Fruit fly (Drosophila melanogaster) whole organism, embryonic: Measurements from ENCODE around the gene Tnks.

Experiments used
- Abd-B ChIP-seq: fragments of 200-800 bp; sonication (Bioruptor generic); optimal IDR thresholded peaks from 2 replicates; lab custom pipeline; 2018; ENCODE audit warnings: missing biosample characterization, mild to moderate bottlenecking, missing genetic modification characterization, moderate library complexity
- Awh ChIP-seq: fragments of 200-800 bp; sonication (Bioruptor generic); IDR thresholded peaks from 2 replicates; pipeline ENCODE4, ENCODE4 v1.3.6; 2022; ENCODE audit warnings: missing biosample characterization, missing genetic modification characterization
- B-H1 ChIP-seq: fragments of 200-800 bp; sonication (Bioruptor generic); IDR thresholded peaks from 3 replicates; pipeline ENCODE4 v1.3.6; 2022; ENCODE audit warnings: missing biosample characterization, missing genetic modification characterization
- Bgb ChIP-seq: fragments of 200-800 bp; sonication (Bioruptor generic); IDR thresholded peaks from 2 replicates; pipeline ENCODE4 v1.3.6; 2022; ENCODE audit warnings: missing biosample characterization, missing genetic modification characterization; ENCODE audit not compliant: partially characterized antibody
- CG10267 ChIP-seq: fragments of 200-800 bp; sonication (Bioruptor generic); optimal IDR thresholded peaks from 2 replicates; lab custom pipeline; 2018; ENCODE audit warnings: missing biosample characterization, mild to moderate bottlenecking, missing genetic modification characterization, moderate library complexity
- CG12391 ChIP-seq: fragments of 200-800 bp; sonication (Bioruptor generic); optimal IDR thresholded peaks from 3 replicates; lab custom pipeline; 2018; ENCODE audit warnings: missing biosample characterization, mild to moderate bottlenecking, missing genetic modification characterization, moderate library complexity
- CG12659 ChIP-seq: fragments of 200-800 bp; sonication (Bioruptor generic); optimal IDR thresholded peaks from 3 replicates; lab custom pipeline; 2017; ENCODE audit warnings: mild to moderate bottlenecking, missing biosample characterization, missing genetic modification reagents, missing genetic modification characterization
- CG12769 ChIP-seq: fragments of 200-800 bp; sonication (Bioruptor generic); optimal IDR thresholded peaks from 2 replicates; lab custom pipeline; 2019; ENCODE audit warnings: missing biosample characterization, mild to moderate bottlenecking, missing genetic modification characterization, moderate library complexity
- CG14050 ChIP-seq: fragments of 200-800 bp; sonication (Bioruptor generic); IDR thresholded peaks from 3 replicates; pipeline ENCODE4 v1.3.6; 2022; ENCODE audit warnings: missing biosample characterization, missing genetic modification characterization
- CG16863 ChIP-seq: fragments of 200-800 bp; sonication (Bioruptor generic); optimal IDR thresholded peaks from 3 replicates; lab custom pipeline; 2016; ENCODE audit warnings: missing biosample characterization, missing genetic modification characterization
- CG17568 ChIP-seq: fragments of 200-800 bp; sonication (Bioruptor generic); optimal IDR thresholded peaks from 2 replicates; lab custom pipeline; 2018; ENCODE audit warnings: missing biosample characterization, mild to moderate bottlenecking, missing genetic modification characterization, moderate library complexity
- CG18011 ChIP-seq: fragments of 200-800 bp; sonication (Bioruptor generic); optimal IDR thresholded peaks from 2 replicates; lab custom pipeline; 2017; ENCODE audit warnings: missing biosample characterization, missing genetic modification characterization, mild to moderate bottlenecking, moderate library complexity, missing genotype
- CG2120 ChIP-seq: fragments of 200-800 bp; sonication (Bioruptor generic); optimal IDR thresholded peaks from 3 replicates; lab custom pipeline; 2016; ENCODE audit warnings: missing biosample characterization, missing genetic modification characterization
- CG3838 ChIP-seq: fragments of 200-800 bp; sonication (Bioruptor generic); optimal IDR thresholded peaks from 3 replicates; lab custom pipeline; 2016; ENCODE audit warnings: missing biosample characterization, missing genetic modification characterization
- CG42726 ChIP-seq: fragments of 200-800 bp; sonication (Bioruptor generic); IDR thresholded peaks from 2 replicates; pipeline ENCODE4 v1.3.6; 2022; ENCODE audit warnings: missing biosample characterization, missing genetic modification characterization; ENCODE audit not compliant: partially characterized antibody
- CG4360 ChIP-seq: fragments of 200-800 bp; sonication (Bioruptor generic); IDR thresholded peaks from 2 replicates; pipeline ENCODE4 v1.3.6; 2022; ENCODE audit warnings: missing biosample characterization, missing genetic modification characterization
- CG4854 ChIP-seq: fragments of 200-800 bp; sonication (Bioruptor generic); optimal IDR thresholded peaks from 2 replicates; lab custom pipeline; 2016; ENCODE audit warnings: missing biosample characterization, missing genetic modification characterization, inconsistent platforms
- D ChIP-seq, 2 experiments: fragments of 200-800 bp in 1 of 2; fragments of >200 bp in 1 of 2; sonication (Bioruptor generic) in 1 of 2; optimal IDR thresholded peaks; 2 replicates in 1 of 2; 3 replicates in 1 of 2; lab custom pipeline; 2017; ENCODE audit warnings: mild to moderate bottlenecking in 1 of 2, missing biosample characterization in 1 of 2, missing genetic modification characterization in 1 of 2, missing genetic modification reagents in 1 of 2
- Dll ChIP-seq: fragments of 200-800 bp; sonication (Bioruptor generic); IDR thresholded peaks from 4 replicates; pipeline ENCODE4 v1.3.6; 2022; ENCODE audit warnings: missing biosample characterization, missing genetic modification characterization; ENCODE audit not compliant: partially characterized antibody
- Doc2 ChIP-seq: fragments of 200-800 bp; sonication (Bioruptor generic); IDR thresholded peaks from 2 replicates; pipeline ENCODE4 v1.3.6; 2022; ENCODE audit warnings: missing biosample characterization, missing genetic modification characterization
- Dp ChIP-seq: fragments of 200-800 bp; sonication (Bioruptor generic); optimal IDR thresholded peaks from 2 replicates; lab custom pipeline; 2018; ENCODE audit warnings: missing biosample characterization, mild to moderate bottlenecking, missing genetic modification characterization, moderate library complexity
- E2f2 ChIP-seq: fragments of 200-800 bp; sonication (Bioruptor generic); IDR thresholded peaks from 2 replicates; pipeline ENCODE4 v1.3.6; 2022; ENCODE audit warnings: missing biosample characterization, missing genetic modification characterization
- HLH4C ChIP-seq: fragments of 200-800 bp; sonication (Bioruptor generic); IDR thresholded peaks from 3 replicates; pipeline ENCODE4 v1.3.6; 2022; ENCODE audit warnings: missing biosample characterization, missing genetic modification characterization; ENCODE audit not compliant: partially characterized antibody
- HLH54F ChIP-seq: fragments of 200-800 bp; sonication (Bioruptor generic); optimal IDR thresholded peaks from 3 replicates; lab custom pipeline; 2016; ENCODE audit warnings: missing biosample characterization, missing genetic modification characterization
- MBD-R2 ChIP-seq: fragments of 200-800 bp; sonication (Bioruptor generic); IDR thresholded peaks from 2 replicates; pipeline ENCODE4 v1.3.6; 2022; ENCODE audit warnings: missing biosample characterization, missing genetic modification characterization
- Mes4 ChIP-seq: fragments of 200-800 bp; sonication (Bioruptor generic); optimal IDR thresholded peaks from 2 replicates; lab custom pipeline; 2016; ENCODE audit warnings: missing biosample characterization, missing genetic modification characterization
- NK7.1 ChIP-seq: fragments of 200-800 bp; sonication (Bioruptor generic); optimal IDR thresholded peaks from 3 replicates; lab custom pipeline; 2016; ENCODE audit warnings: missing biosample characterization, missing genetic modification characterization
- Nf-YA ChIP-seq: fragments of 200-800 bp; sonication (Bioruptor generic); IDR thresholded peaks from 2 replicates; pipeline ENCODE4 v1.3.6; 2022; ENCODE audit warnings: missing biosample characterization, missing genetic modification characterization
- Pdp1 ChIP-seq, 2 experiments: fragments of 200-800 bp; sonication (Bioruptor generic); optimal IDR thresholded peaks; 3 replicates each; lab custom pipeline; 2016; ENCODE audit warnings: missing biosample characterization in 2 of 2, missing genetic modification characterization in 2 of 2, mild to moderate bottlenecking in 1 of 2, moderate library complexity in 1 of 2
- Sin3A ChIP-seq: fragments of >200 bp; optimal IDR thresholded peaks from 2 replicates; lab custom pipeline; 2018
- Sry-β ChIP-seq: fragments of 200-800 bp; sonication (Bioruptor generic); optimal IDR thresholded peaks from 2 replicates; lab custom pipeline; 2018; ENCODE audit warnings: missing biosample characterization, mild to moderate bottlenecking, missing genetic modification characterization, moderate library complexity
- Sry-δ ChIP-seq: fragments of 200-800 bp; sonication (Bioruptor generic); optimal IDR thresholded peaks from 2 replicates; lab custom pipeline; 2016; ENCODE audit warnings: missing biosample characterization, missing genetic modification characterization
- abd-A ChIP-seq: fragments of 200-800 bp; sonication (Bioruptor generic); optimal IDR thresholded peaks from 3 replicates; lab custom pipeline; 2019; ENCODE audit warnings: missing biosample characterization, mild to moderate bottlenecking, missing genetic modification characterization, moderate library complexity
- ac ChIP-seq: fragments of 200-800 bp; sonication (Bioruptor generic); optimal IDR thresholded peaks from 3 replicates; lab custom pipeline; 2017; ENCODE audit warnings: missing biosample characterization, mild to moderate bottlenecking, missing genetic modification characterization
- bbx ChIP-seq: fragments of 200-800 bp; sonication (Bioruptor generic); IDR thresholded peaks from 2 replicates; pipeline ENCODE4 v1.3.6; 2022; ENCODE audit warnings: missing biosample characterization, missing genetic modification characterization; ENCODE audit not compliant: partially characterized antibody
- croc ChIP-seq: fragments of 200-800 bp; sonication (Bioruptor generic); conservative IDR thresholded peaks from 3 replicates; pipeline ENCODE4 v1.3.6; 2022; ENCODE audit warnings: missing biosample characterization, missing genetic modification characterization
- crp ChIP-seq, 2 experiments: fragments of 200-800 bp; sonication (Bioruptor generic); optimal IDR thresholded peaks; 2 replicates in 1 of 2; 3 replicates in 1 of 2; lab custom pipeline; 2017; ENCODE audit warnings: missing biosample characterization in 2 of 2, missing genetic modification characterization in 2 of 2, mild to moderate bottlenecking in 1 of 2, moderate library complexity in 1 of 2
- danr ChIP-seq: fragments of 200-800 bp; sonication (Bioruptor generic); IDR thresholded peaks from 2 replicates; pipeline ENCODE4 v1.3.6; 2022; ENCODE audit warnings: missing biosample characterization, missing genetic modification characterization
- ems ChIP-seq: fragments of 200-800 bp; sonication (Bioruptor generic); optimal IDR thresholded peaks from 3 replicates; lab custom pipeline; 2016; ENCODE audit warnings: missing biosample characterization, missing genetic modification characterization
- fd3F ChIP-seq: fragments of 200-800 bp; sonication (Bioruptor generic); optimal IDR thresholded peaks from 2 replicates; lab custom pipeline; 2018; ENCODE audit warnings: missing biosample characterization, mild to moderate bottlenecking, missing genetic modification characterization, moderate library complexity
- fru ChIP-seq: fragments of >200 bp; optimal IDR thresholded peaks from 2 replicates; lab custom pipeline; 2017
- gem ChIP-seq: fragments of 200-800 bp; sonication (Bioruptor generic); optimal IDR thresholded peaks from 2 replicates; lab custom pipeline; 2019; ENCODE audit warnings: missing biosample characterization, mild to moderate bottlenecking, missing genetic modification characterization, moderate library complexity
- inv ChIP-seq: fragments of 200-800 bp; sonication (Bioruptor generic); IDR thresholded peaks from 2 replicates; pipeline ENCODE4 v1.3.6; 2022; ENCODE audit warnings: missing biosample characterization, missing genetic modification characterization; ENCODE audit not compliant: partially characterized antibody
- p53 ChIP-seq: fragments of 200-800 bp; sonication (Bioruptor generic); optimal IDR thresholded peaks from 2 replicates; lab custom pipeline; 2016; ENCODE audit warnings: missing biosample characterization, missing genetic modification characterization
- pb ChIP-seq: fragments of 200-800 bp; sonication (Bioruptor generic); optimal IDR thresholded peaks from 3 replicates; lab custom pipeline; 2016; ENCODE audit warnings: missing biosample characterization, missing genetic modification characterization
- psq ChIP-seq: fragments of 200-800 bp; sonication (Bioruptor generic); optimal IDR thresholded peaks from 2 replicates; lab custom pipeline; 2017; ENCODE audit warnings: missing biosample characterization, missing genetic modification characterization
- tup ChIP-seq: fragments of 200-800 bp; sonication (Bioruptor generic); optimal IDR thresholded peaks from 2 replicates; lab custom pipeline; 2016; ENCODE audit warnings: missing biosample characterization, mild to moderate bottlenecking, missing genetic modification characterization, moderate library complexity
- vvl ChIP-seq: fragments of 200-800 bp; sonication (Bioruptor generic); IDR thresholded peaks from 2 replicates; pipeline ENCODE4 v1.3.6; 2022; ENCODE audit warnings: missing biosample characterization, missing genetic modification characterization
- wek ChIP-seq: fragments of 200-800 bp; sonication (Bioruptor generic); optimal IDR thresholded peaks from 3 replicates; lab custom pipeline; 2018; ENCODE audit warnings: missing biosample characterization, mild to moderate bottlenecking, missing genetic modification characterization, moderate library complexity

Tnks gene

DNA sequence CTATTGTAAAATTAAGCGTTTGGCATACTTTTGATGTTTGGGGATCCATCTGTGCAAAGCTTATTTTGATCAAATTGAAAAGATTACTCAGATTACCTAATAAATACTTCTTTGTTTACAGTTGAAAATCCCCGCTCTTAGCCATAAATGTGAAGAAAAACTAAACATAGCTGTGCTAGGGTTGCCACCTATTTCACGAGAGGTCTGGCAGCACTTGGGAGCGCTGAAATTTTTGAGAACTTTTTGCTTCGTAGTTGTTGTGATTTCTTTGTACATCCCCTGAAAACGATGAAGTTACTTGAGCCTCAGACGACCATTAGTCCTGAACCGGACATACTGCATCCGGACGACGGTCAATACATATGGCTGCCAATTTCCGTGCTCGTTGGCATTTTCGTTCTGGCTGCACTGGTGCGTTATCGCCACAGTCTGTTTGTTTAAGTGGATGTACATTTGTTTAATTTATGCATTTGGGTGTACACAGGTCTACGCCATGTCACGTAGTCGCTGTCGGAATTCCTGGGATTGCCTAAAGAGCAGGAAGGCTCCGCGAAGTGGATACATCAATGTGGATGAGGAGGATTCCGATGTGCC, 17.5 kb upstream of the Tnks start, which contains the start of the genes CG4730 and CG5039 (continued):
- TF ChIP-seq CG4854 (GFP tag; lab: Kevin White, UChicago) (no peak), MBD-R2 (peak; percentile 88), bbx (GFP tag; lab: Robert Waterston, UW) (no peak), CG10267 (tag; lab: Kevin White, UChicago) (peak; percentile 2), tup (GFP tag; lab: Kevin White, UChicago) (no peak), CG12659 (GFP tag; lab: Kevin White, UChicago) (no peak), CG12769 (tag; lab: Kevin White, UChicago) (no peak), CG12391 (tag; lab: Kevin White, UChicago) (no peak), p53 (GFP tag; lab: Kevin White, UChicago) (no peak), NK7.1 (no peak), Awh (GFP tag; lab: Robert Waterston, UW) (no peak), Nf-YA (GFP tag; lab: Robert Waterston, UW) (no peak), CG2120 (GFP tag; lab: Kevin White, UChicago) (no peak), vvl (GFP tag; lab: Robert Waterston, UW) (0 out of 2 replicates have a peak, but pooled peaks have one; percentile 33), Sin3A (lab: Kevin White, UChicago) (peak; percentile 24), wek (GFP tag; lab: Kevin White, UChicago) (no peak), CG14050 (GFP tag; lab: Robert Waterston, UW) (no peak), fru (no peak), Dll (GFP tag; lab: Robert Waterston, UW) (0 out of 4 replicates have a peak, but pooled peaks have one; percentile 11), CG18011 (GFP tag; lab: Kevin White, UChicago) (no peak), CG3838 (GFP tag; lab: Kevin White, UChicago) (no peak), HLH4C (GFP tag; lab: Robert Waterston, UW) (no peak), Sry-β (GFP tag; lab: Kevin White, UChicago) (peak; percentile 2), CG42726 (GFP tag; lab: Robert Waterston, UW) (no peak), inv (GFP tag; lab: Robert Waterston, UW) (no peak), fd3F (no peak), D (optimal IDR thresholded peaks at IDR 0.05; lab: Kevin White, UChicago) (no peak), D (GFP tag; optimal IDR thresholded peaks at IDR 0.05; lab: Kevin White, UChicago) (no peak), HLH54F (GFP tag; lab: Kevin White, UChicago) (no peak), E2f2 (GFP tag; lab: Robert Waterston, UW) (peak; percentile 78), Mes4 (GFP tag; lab: Kevin White, UChicago) (no peak), B-H1 (GFP tag; lab: Robert Waterston, UW) (no peak), Sry-δ (peak; percentile 25), Pdp1 (GFP tag; optimal IDR thresholded peaks at IDR 0.05; lab: Kevin White, UChicago) (peak in 1 of 2 experiments; percentile 67), ac (GFP tag; lab: Kevin White, UChicago) (no peak), CG16863 (no peak), abd-A (tag; lab: Kevin White, UChicago) (no peak), pb (no peak), danr (0 out of 2 replicates have a peak, but pooled peaks have one; percentile 6), Abd-B (peak; percentile 65), croc (GFP tag; lab: Robert Waterston, UW) (no peak), Doc2 (no peak), Dp (GFP tag; lab: Kevin White, UChicago) (peak; percentile 62), Bgb (GFP tag; lab: Robert Waterston, UW) (peak; percentile 31; the same call in 1 of the 2 replicates), ems (GFP tag; lab: Kevin White, UChicago) (no peak), CG4360 (GFP tag; lab: Robert Waterston, UW) (0 out of 2 replicates have a peak, but pooled peaks have one; percentile 35), psq (no peak), crp (GFP tag; optimal IDR thresholded peaks at IDR 0.05; lab: Kevin White, UChicago) (peak in 1 of 2 experiments; percentile 41), gem (tag; lab: Kevin White, UChicago) (no peak), CG17568 (GFP tag; lab: Kevin White, UChicago) (no peak)
